Worm (Caenorhabditis elegans) whole organism, late embryonic: ENCODE results near the gene nlp-7.

Experiments used
- C38D4.7 ChIP-seq: fragments of 200-800 bp; sonication (Bioruptor generic); optimal IDR thresholded peaks from 2 replicates; lab custom pipeline; 2018; ENCODE audit warnings: mild to moderate bottlenecking, missing genetic modification characterization, moderate library complexity, missing compliant biosample characterization
- F13H6.1 ChIP-seq: sonication (generic microtip); optimal IDR thresholded peaks from 2 replicates; lab custom pipeline; 2016; ENCODE audit warnings: missing genetic modification characterization, missing compliant biosample characterization
- T23F11.4 ChIP-seq: fragments of 200-800 bp; sonication (Bioruptor generic); optimal IDR thresholded peaks from 2 replicates; lab custom pipeline; 2018; ENCODE audit warnings: mild to moderate bottlenecking, missing genetic modification characterization, missing compliant biosample characterization
- ceh-18 ChIP-seq: sonication (generic microtip); optimal IDR thresholded peaks from 2 replicates; lab custom pipeline; 2016; ENCODE audit warnings: missing genetic modification characterization, missing compliant biosample characterization
- ceh-22 ChIP-seq: sonication (generic microtip); optimal IDR thresholded peaks from 2 replicates; lab custom pipeline; 2017; ENCODE audit warnings: missing biosample characterization, missing genetic modification characterization
- ceh-48 ChIP-seq: sonication (generic microtip); optimal IDR thresholded peaks from 2 replicates; lab custom pipeline; 2016; ENCODE audit warnings: missing genetic modification characterization, inconsistent platforms, missing compliant biosample characterization
- ceh-9 ChIP-seq: sonication (generic microtip); optimal IDR thresholded peaks from 2 replicates; lab custom pipeline; 2016; ENCODE audit warnings: mild to moderate bottlenecking, missing genetic modification characterization, inconsistent platforms, missing compliant biosample characterization
- che-1 ChIP-seq: sonication (generic microtip); optimal IDR thresholded peaks from 2 replicates; lab custom pipeline; 2016; ENCODE audit warnings: mild to moderate bottlenecking, missing genetic modification characterization, missing compliant biosample characterization
- elt-4 ChIP-seq: sonication (generic microtip); optimal IDR thresholded peaks from 2 replicates; lab custom pipeline; 2016; ENCODE audit warnings: missing genetic modification characterization, missing compliant biosample characterization
- eyg-1 ChIP-seq: sonication (generic microtip); optimal IDR thresholded peaks from 2 replicates; lab custom pipeline; 2016; ENCODE audit warnings: missing genotype, missing genetic modification characterization, missing compliant biosample characterization
- gmeb-2 ChIP-seq: sonication (generic microtip); optimal IDR thresholded peaks from 2 replicates; lab custom pipeline; 2016; ENCODE audit warnings: missing genetic modification characterization, inconsistent platforms, missing compliant biosample characterization
- hlh-13 ChIP-seq: fragments of 200-800 bp; sonication (Bioruptor generic); optimal IDR thresholded peaks from 2 replicates; lab custom pipeline; 2018; ENCODE audit warnings: mild to moderate bottlenecking, missing genetic modification characterization, missing compliant biosample characterization
- hlh-15 ChIP-seq: sonication (generic microtip); optimal IDR thresholded peaks from 2 replicates; lab custom pipeline; 2016; ENCODE audit warnings: missing genetic modification characterization, missing compliant biosample characterization
- hlh-30 ChIP-seq: sonication (generic microtip); optimal IDR thresholded peaks from 2 replicates; lab custom pipeline; 2017; ENCODE audit warnings: antibody characterized with exemption, missing genetic modification characterization, missing compliant biosample characterization; ENCODE audit not compliant: insufficient read depth
- hlh-6 ChIP-seq: sonication (generic microtip); optimal IDR thresholded peaks from 2 replicates; lab custom pipeline; 2016; ENCODE audit warnings: missing genotype, missing genetic modification characterization, missing compliant biosample characterization
- hlh-8 ChIP-seq: sonication (generic microtip); optimal IDR thresholded peaks from 2 replicates; lab custom pipeline; 2016; ENCODE audit warnings: missing genotype, missing genetic modification characterization, missing compliant biosample characterization
- lin-11 ChIP-seq: fragments of 200-800 bp; sonication (Bioruptor generic); optimal IDR thresholded peaks from 2 replicates; lab custom pipeline; 2018; ENCODE audit warnings: mild to moderate bottlenecking, missing genetic modification characterization, missing compliant biosample characterization
- nfya-1 ChIP-seq: sonication (generic microtip); optimal IDR thresholded peaks from 2 replicates; lab custom pipeline; 2017; ENCODE audit warnings: missing genetic modification characterization, mild to moderate bottlenecking, missing compliant biosample characterization, antibody characterized with exemption, moderate library complexity
- nhr-11 ChIP-seq: fragments of 150-350 bp; optimal IDR thresholded peaks from 2 replicates; lab custom pipeline; 2014; ENCODE audit warnings: missing biosample characterization, missing genetic modification characterization
- npax-4 ChIP-seq: sonication (generic microtip); optimal IDR thresholded peaks from 2 replicates; lab custom pipeline; 2016; ENCODE audit warnings: missing genetic modification characterization, missing compliant biosample characterization
- pag-3 ChIP-seq: sonication (generic microtip); optimal IDR thresholded peaks from 2 replicates; lab custom pipeline; 2016; ENCODE audit warnings: missing compliant biosample characterization, missing genetic modification characterization, borderline replicate concordance
- pha-2 ChIP-seq: sonication (generic microtip); optimal IDR thresholded peaks from 2 replicates; lab custom pipeline; 2017; ENCODE audit warnings: mild to moderate bottlenecking, missing genetic modification characterization, missing compliant biosample characterization
- pha-4 ChIP-seq: fragments of 150-350 bp; optimal IDR thresholded peaks from 2 replicates; lab custom pipeline; 2018; ENCODE audit warnings: missing biosample characterization, missing genetic modification reagents, missing genetic modification characterization
- pqm-1 ChIP-seq: sonication (generic microtip); optimal IDR thresholded peaks from 2 replicates; lab custom pipeline; 2016; ENCODE audit warnings: missing genetic modification characterization, missing compliant biosample characterization
- pros-1 ChIP-seq: fragments of 150-350 bp; optimal IDR thresholded peaks from 2 replicates; lab custom pipeline; 2014; ENCODE audit warnings: missing biosample characterization, missing genetic modification reagents, missing genetic modification characterization
- ref-2 ChIP-seq: sonication (generic microtip); optimal IDR thresholded peaks from 2 replicates; lab custom pipeline; 2016; ENCODE audit warnings: missing genetic modification characterization, missing compliant biosample characterization
- rnt-1 ChIP-seq: sonication (generic microtip); optimal IDR thresholded peaks from 2 replicates; lab custom pipeline; 2016; ENCODE audit warnings: missing genetic modification characterization, missing compliant biosample characterization
- sox-2 ChIP-seq: fragments of 200-800 bp; sonication (Bioruptor generic); IDR thresholded peaks from 2 replicates; pipeline ENCODE4 v1.3.6; 2022; ENCODE audit warnings: missing genetic modification reagents, missing genetic modification characterization, missing compliant biosample characterization
- sox-4 ChIP-seq: sonication (generic microtip); optimal IDR thresholded peaks from 2 replicates; lab custom pipeline; 2017; ENCODE audit warnings: mild to moderate bottlenecking, missing genetic modification characterization, inconsistent platforms, missing compliant biosample characterization
- ttx-3 ChIP-seq: sonication (generic microtip); optimal IDR thresholded peaks from 2 replicates; lab custom pipeline; 2016; ENCODE audit warnings: missing genetic modification reagents, missing genetic modification characterization, missing compliant biosample characterization
- unc-42 ChIP-seq: sonication (generic microtip); optimal IDR thresholded peaks from 2 replicates; lab custom pipeline; 2016; ENCODE audit warnings: missing genotype, missing genetic modification characterization, missing compliant biosample characterization
- unc-55 ChIP-seq: sonication (generic microtip); optimal IDR thresholded peaks from 2 replicates; lab custom pipeline; 2017; ENCODE audit warnings: missing biosample characterization, missing genetic modification reagents, missing genetic modification characterization
- unc-86 ChIP-seq: sonication (generic microtip); optimal IDR thresholded peaks from 2 replicates; lab custom pipeline; 2016; ENCODE audit warnings: missing genetic modification characterization, missing compliant biosample characterization

nlp-7 gene

ce11 chrX:8638679-8639184, 45.8 kb downstream of the nlp-7 start (continued):
- TF ChIP-seq ceh-18 (tag; lab: Kevin White, UChicago) (no peak), lin-11 (tag; lab: Kevin White, UChicago) (peak; percentile 11), hlh-13 (GFP tag; lab: Kevin White, UChicago) (peak; percentile 19), eyg-1 (tag; lab: Kevin White, UChicago) (peak; percentile 9), pha-4 (tag; lab: Kevin White, UChicago) (no peak), nfya-1 (no peak), ceh-9 (tag; lab: Kevin White, UChicago) (no peak), pha-2 (tag; lab: Kevin White, UChicago) (peak; percentile 78), hlh-15 (tag; lab: Kevin White, UChicago) (peak; percentile 54), T23F11.4 (GFP tag; lab: Kevin White, UChicago) (peak; percentile 47), ref-2 (no peak), hlh-8 (tag; lab: Kevin White, UChicago) (no peak), npax-4 (tag; lab: Kevin White, UChicago) (peak; percentile 28), ttx-3 (tag; lab: Kevin White, UChicago) (peak; percentile 48), unc-55 (GFP tag; lab: Kevin White, UChicago) (no peak), F13H6.1 (tag; lab: Kevin White, UChicago) (no peak), unc-42 (tag; lab: Kevin White, UChicago) (no peak), pros-1 (tag; lab: Kevin White, UChicago) (no peak), che-1 (tag; lab: Kevin White, UChicago) (peak; percentile 1), rnt-1 (tag; lab: Kevin White, UChicago) (no peak), pag-3 (tag; lab: Kevin White, UChicago) (no peak), pqm-1 (tag; lab: Kevin White, UChicago) (no peak), C38D4.7 (GFP tag; lab: Kevin White, UChicago) (peak; percentile 68), elt-4 (no peak), ceh-22 (tag; lab: Kevin White, UChicago) (no peak), sox-2 (peak; percentile 55), hlh-6 (no peak), unc-86 (no peak)

ce11 chrX:8640654-8641053, 47.7 kb downstream of the nlp-7 start:
- TF ChIP-seq sox-4 (tag; lab: Kevin White, UChicago): no peak
- no peak for TF ChIP-seq ttx-3 (tag; lab: Kevin White, UChicago)
- TF ChIP-seq ceh-9 (tag; lab: Kevin White, UChicago): no peak
- no peak for TF ChIP-seq nhr-11 (tag; lab: Kevin White, UChicago)
- no peak for TF ChIP-seq pag-3 (tag; lab: Kevin White, UChicago)
- TF ChIP-seq hlh-30 (tag; lab: Kevin White, UChicago): no peak
- no peak for TF ChIP-seq gmeb-2
- TF ChIP-seq ceh-48 (tag; lab: Kevin White, UChicago): no peak
- TF ChIP-seq, all 69 proteins: peak for 0
